Worm (Caenorhabditis elegans) whole organism, mixed stage, embryonic: ENCODE data around the gene slo-2.

Source experiments
- ces-1 ChIP-seq: fragments of 150-350 bp; optimal IDR thresholded peaks from 2 replicates; lab custom pipeline; 2014; ENCODE audit warnings: missing biosample characterization, missing genetic modification reagents, missing genetic modification characterization
- cnd-1 ChIP-seq: fragments of 200-800 bp; sonication (Bioruptor generic); optimal IDR thresholded peaks from 2 replicates; lab custom pipeline; 2018; ENCODE audit warnings: mild to moderate bottlenecking, missing genetic modification characterization, missing compliant biosample characterization
- lsy-2 ChIP-seq: fragments of 150-350 bp; optimal IDR thresholded peaks from 2 replicates; lab custom pipeline; 2014; ENCODE audit warnings: missing biosample characterization, missing genetic modification characterization
- nhr-237 ChIP-seq: fragments of 150-350 bp; optimal IDR thresholded peaks from 2 replicates; lab custom pipeline; 2014; ENCODE audit warnings: missing biosample characterization, missing genetic modification characterization
- sem-2 ChIP-seq: fragments of 200-800 bp; sonication (Bioruptor generic); optimal IDR thresholded peaks from 2 replicates; lab custom pipeline; 2018; ENCODE audit warnings: mild to moderate bottlenecking, missing genetic modification characterization, missing compliant biosample characterization
- snpc-4 ChIP-seq: fragments of 150-350 bp; optimal IDR thresholded peaks from 2 replicates; lab custom pipeline; 2014; ENCODE audit warnings: missing biosample characterization, missing genetic modification characterization
- unc-39 ChIP-seq: fragments of 150-350 bp; optimal IDR thresholded peaks from 2 replicates; lab custom pipeline; 2014; ENCODE audit warnings: missing biosample characterization, missing genetic modification characterization
- ztf-11 ChIP-seq: fragments of 150-350 bp; optimal IDR thresholded peaks from 2 replicates; lab custom pipeline; 2014; ENCODE audit warnings: missing biosample characterization, missing genetic modification characterization

DNA sequence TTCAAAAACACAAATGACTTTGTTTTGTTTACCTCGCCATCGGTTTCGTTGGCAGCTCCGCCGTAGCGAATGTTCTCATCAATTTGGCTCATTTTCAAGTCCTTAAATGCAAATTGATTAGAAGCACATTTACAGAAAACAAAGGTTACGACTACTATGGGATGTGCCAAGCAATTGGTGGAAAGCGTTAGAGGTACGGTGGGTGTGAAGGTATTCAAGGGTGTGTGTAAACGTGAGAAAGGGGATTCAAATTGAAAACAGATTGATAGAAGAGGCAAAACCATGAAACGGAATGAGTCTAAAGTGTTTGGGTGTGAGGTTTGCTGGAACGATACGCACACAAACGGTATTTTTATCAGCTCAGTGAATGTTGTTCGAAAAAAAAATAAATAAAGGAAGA lies 28.4 kb downstream of the slo-2 start, which contains the start of gene tni-1:
- TF ChIP-seq unc-39 (tag; lab: Kevin White, UChicago) (no peak), cnd-1 (tag; lab: Kevin White, UChicago) (no peak), ztf-11 (tag; lab: Kevin White, UChicago) (no peak), snpc-4 (no peak), nhr-237 (tag; lab: Kevin White, UChicago) (no peak), lsy-2 (tag; lab: Kevin White, UChicago) (no peak), ces-1 (GFP tag; lab: Kevin White, UChicago) (no peak), sem-2 (no peak)
